Worm (Caenorhabditis elegans) whole organism, mixed stage, embryonic: Measurements from ENCODE around the gene sra-11.

Experiments
- bed-3 ChIP-seq: fragments of 200-800 bp; sonication (Bioruptor generic); optimal IDR thresholded peaks from 3 replicates; lab custom pipeline; 2018; ENCODE audit warnings: mild to moderate bottlenecking, missing genetic modification characterization, moderate library complexity, missing compliant biosample characterization
- ceh-39 ChIP-seq: fragments of 150-350 bp; optimal IDR thresholded peaks from 2 replicates; lab custom pipeline; 2014; ENCODE audit warnings: missing biosample characterization, missing genetic modification characterization
- ceh-43 ChIP-seq: fragments of 200-800 bp; sonication (Bioruptor generic); optimal IDR thresholded peaks from 2 replicates; lab custom pipeline; 2018; ENCODE audit warnings: mild to moderate bottlenecking, missing genetic modification characterization, moderate library complexity, missing compliant biosample characterization
- ceh-83 ChIP-seq: fragments of 200-800 bp; sonication (Bioruptor generic); optimal IDR thresholded peaks from 2 replicates; lab custom pipeline; 2018; ENCODE audit warnings: mild to moderate bottlenecking, missing genetic modification characterization, missing compliant biosample characterization
- ces-1 ChIP-seq: fragments of 150-350 bp; optimal IDR thresholded peaks from 2 replicates; lab custom pipeline; 2014; ENCODE audit warnings: missing biosample characterization, missing genetic modification reagents, missing genetic modification characterization
- cnd-1 ChIP-seq: fragments of 200-800 bp; sonication (Bioruptor generic); optimal IDR thresholded peaks from 2 replicates; lab custom pipeline; 2018; ENCODE audit warnings: mild to moderate bottlenecking, missing genetic modification characterization, missing compliant biosample characterization
- drap-1 ChIP-seq: fragments of 200-800 bp; sonication (Bioruptor generic); optimal IDR thresholded peaks from 3 replicates; lab custom pipeline; 2018; ENCODE audit warnings: mild to moderate bottlenecking, missing genetic modification characterization, missing compliant biosample characterization
- elt-1 ChIP-seq: sonication (generic microtip); optimal IDR thresholded peaks from 2 replicates; lab custom pipeline; 2017; ENCODE audit warnings: missing genetic modification characterization, mild to moderate bottlenecking, missing compliant biosample characterization, antibody characterized with exemption, moderate library complexity, borderline replicate concordance; ENCODE audit not compliant: insufficient read depth
- elt-3 ChIP-seq: fragments of 150-350 bp; optimal IDR thresholded peaks from 2 replicates; lab custom pipeline; 2014; ENCODE audit warnings: missing biosample characterization, missing genetic modification characterization
- flh-1 ChIP-seq: fragments of 200-800 bp; sonication (Bioruptor generic); optimal IDR thresholded peaks from 2 replicates; lab custom pipeline; 2018; ENCODE audit warnings: mild to moderate bottlenecking, missing genetic modification characterization, moderate library complexity, missing compliant biosample characterization
- ham-2 ChIP-seq: fragments of 200-800 bp; sonication (Bioruptor generic); optimal IDR thresholded peaks from 2 replicates; lab custom pipeline; 2018; ENCODE audit warnings: mild to moderate bottlenecking, missing genetic modification characterization, missing compliant biosample characterization
- hlh-1 ChIP-seq: fragments of 150-350 bp; optimal IDR thresholded peaks from 2 replicates; lab custom pipeline; 2014; ENCODE audit warnings: missing biosample characterization, missing genetic modification reagents, missing genetic modification characterization
- lin-13 ChIP-seq: fragments of 150-350 bp; optimal IDR thresholded peaks from 2 replicates; lab custom pipeline; 2014; ENCODE audit warnings: missing biosample characterization, missing genetic modification characterization
- lin-32 ChIP-seq: fragments of 200-800 bp; sonication (Bioruptor generic); optimal IDR thresholded peaks from 2 replicates; lab custom pipeline; 2018; ENCODE audit warnings: mild to moderate bottlenecking, missing genetic modification characterization, missing compliant biosample characterization
- lsy-2 ChIP-seq: fragments of 150-350 bp; optimal IDR thresholded peaks from 2 replicates; lab custom pipeline; 2014; ENCODE audit warnings: missing biosample characterization, missing genetic modification characterization
- mab-5 ChIP-seq: fragments of 150-350 bp; optimal IDR thresholded peaks from 2 replicates; lab custom pipeline; 2014; ENCODE audit warnings: missing biosample characterization, missing genetic modification characterization
- mls-2 ChIP-seq: sonication (generic microtip); optimal IDR thresholded peaks from 2 replicates; lab custom pipeline; 2016; ENCODE audit warnings: mild to moderate bottlenecking, missing genetic modification characterization, moderate library complexity, missing compliant biosample characterization
- nhr-12 ChIP-seq: fragments of 150-350 bp; optimal IDR thresholded peaks from 2 replicates; lab custom pipeline; 2014; ENCODE audit warnings: missing biosample characterization, missing genetic modification characterization
- nhr-2 ChIP-seq: fragments of 150-350 bp; optimal IDR thresholded peaks from 2 replicates; lab custom pipeline; 2014; ENCODE audit warnings: missing biosample characterization, missing genetic modification characterization
- nhr-28 ChIP-seq: fragments of 150-350 bp; optimal IDR thresholded peaks from 2 replicates; lab custom pipeline; 2014; ENCODE audit warnings: missing biosample characterization, missing genetic modification characterization
- nhr-76 ChIP-seq: sonication (generic microtip); optimal IDR thresholded peaks from 2 replicates; lab custom pipeline; 2017; ENCODE audit warnings: missing biosample characterization, missing genetic modification characterization
- pha-4 ChIP-seq: fragments of 150-350 bp; optimal IDR thresholded peaks from 2 replicates; lab custom pipeline; 2018; ENCODE audit warnings: missing biosample characterization, missing genetic modification reagents, missing genetic modification characterization
- sem-2 ChIP-seq: fragments of 200-800 bp; sonication (Bioruptor generic); optimal IDR thresholded peaks from 2 replicates; lab custom pipeline; 2018; ENCODE audit warnings: mild to moderate bottlenecking, missing genetic modification characterization, missing compliant biosample characterization
- snpc-4 ChIP-seq: fragments of 150-350 bp; optimal IDR thresholded peaks from 2 replicates; lab custom pipeline; 2014; ENCODE audit warnings: missing biosample characterization, missing genetic modification characterization
- sptf-1 ChIP-seq: sonication (generic microtip); optimal IDR thresholded peaks from 2 replicates; lab custom pipeline; 2017; ENCODE audit warnings: mild to moderate bottlenecking, missing genetic modification characterization, moderate library complexity, missing compliant biosample characterization
- tbx-8 ChIP-seq: fragments of 200-800 bp; sonication (Bioruptor generic); optimal IDR thresholded peaks from 2 replicates; lab custom pipeline; 2018; ENCODE audit warnings: mild to moderate bottlenecking, missing genetic modification characterization, moderate library complexity, missing compliant biosample characterization
- unc-120 ChIP-seq: sonication (generic microtip); optimal IDR thresholded peaks from 2 replicates; lab custom pipeline; 2017; ENCODE audit warnings: missing genetic modification characterization, missing compliant biosample characterization; ENCODE audit not compliant: poor library complexity, severe bottlenecking
- unc-39 ChIP-seq: fragments of 150-350 bp; optimal IDR thresholded peaks from 2 replicates; lab custom pipeline; 2014; ENCODE audit warnings: missing biosample characterization, missing genetic modification characterization
- unc-62 ChIP-seq: fragments of 150-350 bp; optimal IDR thresholded peaks from 2 replicates; lab custom pipeline; 2014; ENCODE audit warnings: missing biosample characterization, missing genetic modification reagents, missing genetic modification characterization
- zip-8 ChIP-seq: fragments of 150-350 bp; optimal IDR thresholded peaks from 2 replicates; lab custom pipeline; 2014; ENCODE audit warnings: missing biosample characterization, missing genetic modification characterization
- ztf-11 ChIP-seq: fragments of 150-350 bp; optimal IDR thresholded peaks from 2 replicates; lab custom pipeline; 2014; ENCODE audit warnings: missing biosample characterization, missing genetic modification characterization

The sra-11 gene

DNA sequence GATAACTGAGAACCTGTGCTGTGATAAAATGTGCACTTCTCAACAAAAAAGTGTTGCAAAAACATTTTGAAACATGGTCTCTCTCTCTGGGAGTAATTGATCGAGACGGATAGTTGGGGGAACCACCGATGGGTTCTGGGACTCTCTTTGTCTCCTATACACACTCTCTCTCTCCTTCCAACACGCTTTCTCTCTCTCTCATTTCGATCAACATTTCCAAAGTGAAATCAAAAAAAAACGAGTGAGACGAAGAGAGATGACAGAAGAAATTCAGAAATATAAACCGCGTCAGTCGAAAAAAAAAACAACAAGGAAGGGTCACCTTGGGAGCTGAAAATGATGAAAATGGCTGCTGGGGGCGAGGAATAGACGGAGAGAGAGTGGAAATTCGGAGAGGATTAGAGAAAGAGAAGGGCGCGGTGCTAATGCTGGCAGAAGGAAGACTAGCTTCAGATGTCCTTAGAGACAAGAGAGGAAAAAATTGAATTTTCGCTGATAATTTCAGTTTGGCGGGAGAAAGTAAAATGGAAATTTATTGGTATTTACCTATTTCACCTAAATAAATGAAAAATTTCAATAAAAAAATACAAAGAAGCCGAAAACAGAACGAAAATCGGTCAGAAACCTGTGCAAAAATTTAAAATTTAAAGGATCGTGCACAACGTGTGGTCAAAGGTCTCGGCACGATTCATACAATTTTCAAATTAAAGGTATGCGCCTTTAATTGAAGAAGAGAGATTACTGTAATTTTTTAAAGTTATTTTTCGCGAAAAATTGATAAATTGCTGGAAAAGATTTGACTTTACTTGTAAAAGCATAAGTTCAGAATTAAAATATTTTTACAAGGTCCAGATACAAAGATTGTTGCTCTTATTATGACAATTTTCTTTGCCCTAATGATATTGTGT, 47.1 kb downstream of the sra-11 start:
- TF ChIP-seq hlh-1 (tag; lab: Kevin White, UChicago) (peak; percentile 1), lin-32 (GFP tag; lab: Kevin White, UChicago) (no peak)

DNA sequence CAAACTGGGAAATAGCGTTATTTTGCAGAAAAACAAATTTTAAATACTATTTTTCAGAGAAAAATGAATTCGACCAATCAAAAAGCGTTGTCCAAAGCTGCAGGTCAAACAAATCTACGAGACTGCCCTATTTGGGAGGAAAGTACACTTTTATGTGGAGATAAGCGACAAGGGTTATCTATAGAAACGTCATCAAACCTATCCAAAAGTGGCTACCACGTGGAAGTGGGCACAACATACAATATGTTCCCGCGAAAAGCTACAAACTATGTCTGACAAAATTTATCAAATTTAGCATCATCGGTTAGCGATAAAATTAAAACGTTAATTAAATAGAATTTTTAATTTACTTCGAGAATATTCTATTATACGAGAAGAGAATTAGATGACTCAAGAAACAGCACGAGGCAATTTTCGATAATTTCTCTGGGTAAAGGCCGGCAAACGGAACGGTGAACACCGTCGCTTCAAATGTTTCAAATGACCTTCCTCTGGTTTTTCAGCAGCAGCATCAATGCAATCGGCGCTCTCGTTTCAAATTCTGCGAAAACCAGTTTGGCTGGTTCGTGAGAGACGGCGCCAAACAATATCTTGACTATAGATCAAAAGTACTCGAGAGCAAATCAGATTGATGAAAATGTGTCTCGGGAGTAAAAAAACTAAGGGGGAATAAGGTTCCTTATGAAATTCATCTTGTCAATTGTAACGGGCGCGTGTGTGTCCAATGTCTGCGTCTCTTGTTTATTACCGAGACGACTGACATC, 48.2 kb downstream of the sra-11 start:
- TF ChIP-seq ztf-11 = no peak
- TF ChIP-seq snpc-4 (tag; lab: Kevin White, UChicago) = no peak
- TF ChIP-seq hlh-1 (tag; lab: Kevin White, UChicago) = no peak
- no peak for TF ChIP-seq ceh-39 (tag; lab: Kevin White, UChicago)
- TF ChIP-seq nhr-2 (tag; lab: Kevin White, UChicago) = no peak
- TF ChIP-seq drap-1 (GFP tag; lab: Kevin White, UChicago) = no peak
- TF ChIP-seq sem-2 (GFP tag; lab: Kevin White, UChicago) = no peak

DNA sequence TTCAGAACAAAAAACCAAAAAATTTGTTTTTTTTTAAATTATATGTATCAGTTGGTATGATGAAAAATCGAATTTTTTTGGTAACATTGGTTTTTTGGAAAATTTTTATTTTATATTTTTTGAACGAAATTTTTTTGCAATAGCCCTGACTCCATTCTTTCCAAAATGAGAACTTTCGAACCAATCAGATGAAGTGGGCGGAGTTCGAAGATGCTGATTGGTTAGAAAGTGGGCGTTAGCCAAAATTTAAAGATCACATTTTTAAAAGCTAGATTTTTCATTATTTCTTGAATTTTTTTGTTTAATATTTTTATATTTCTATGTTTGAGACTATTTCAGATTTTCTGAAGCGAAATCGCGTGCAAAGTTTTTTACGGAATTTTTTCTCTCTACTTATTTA, 48.8 kb downstream of the sra-11 start:
- TF ChIP-seq sptf-1 (no peak), zip-8 (tag; lab: Kevin White, UChicago) (no peak), ceh-39 (tag; lab: Kevin White, UChicago) (no peak), nhr-76 (tag; lab: Kevin White, UChicago) (no peak), bed-3 (GFP tag; lab: Kevin White, UChicago) (no peak), ces-1 (no peak), cnd-1 (tag; lab: Kevin White, UChicago) (no peak), pha-4 (tag; lab: Kevin White, UChicago) (no peak), snpc-4 (tag; lab: Kevin White, UChicago) (no peak), tbx-8 (GFP tag; lab: Kevin White, UChicago) (no peak), nhr-12 (tag; lab: Kevin White, UChicago) (no peak), unc-39 (tag; lab: Kevin White, UChicago) (no peak), lin-13 (tag; lab: Kevin White, UChicago) (no peak), ceh-83 (GFP tag; lab: Kevin White, UChicago) (no peak), unc-120 (no peak), ham-2 (GFP tag; lab: Kevin White, UChicago) (no peak), flh-1 (GFP tag; lab: Kevin White, UChicago) (no peak), ceh-43 (no peak), nhr-28 (tag; lab: Kevin White, UChicago) (no peak)

- TF ChIP-seq sem-2 (GFP tag; lab: Kevin White, UChicago) (no peak), elt-3 (no peak), ceh-39 (tag; lab: Kevin White, UChicago) (no peak), sptf-1 (no peak), zip-8 (tag; lab: Kevin White, UChicago) (no peak)
Measured at ce11 chrII:10860840-10861239, 49.3 kb downstream of the sra-11 start, which contains the start of gene M106.3. Gene M106.3, minus strand, starts transcription at chrII:10860909.

ce11 chrII:10859359-10859758, 50.8 kb downstream of the sra-11 start:
- TF ChIP-seq zip-8 (tag; lab: Kevin White, UChicago) (no peak), ham-2 (GFP tag; lab: Kevin White, UChicago) (no peak), sptf-1 (no peak), ceh-43 (no peak), flh-1 (GFP tag; lab: Kevin White, UChicago) (no peak), ceh-39 (tag; lab: Kevin White, UChicago) (no peak), ces-1 (no peak), mab-5 (tag; lab: Kevin White, UChicago) (no peak), mls-2 (tag; lab: Kevin White, UChicago) (no peak), ztf-11 (no peak), unc-62 (GFP tag; lab: Kevin White, UChicago) (no peak), elt-3 (no peak), ceh-83 (GFP tag; lab: Kevin White, UChicago) (no peak), nhr-12 (tag; lab: Kevin White, UChicago) (no peak), lsy-2 (tag; lab: Kevin White, UChicago) (no peak), nhr-76 (tag; lab: Kevin White, UChicago) (no peak), elt-1 (tag; lab: Kevin White, UChicago) (no peak)
